Fruit fly (Drosophila melanogaster) whole organism, pupa: ENCODE measurements around the gene nrv2.

ENCODE experiments used
- CG10348 ChIP-seq: fragments of 200-800 bp; sonication (Bioruptor generic); IDR thresholded peaks from 2 replicates; pipeline ENCODE4 v1.3.6; 2022; ENCODE audit warnings: missing biosample characterization, missing genetic modification characterization
- CG12605 ChIP-seq: fragments of 200-800 bp; sonication (Bioruptor generic); IDR thresholded peaks from 2 replicates; pipeline ENCODE4 v1.3.6; 2022; ENCODE audit warnings: missing biosample characterization, missing genetic modification characterization
- CG13204 ChIP-seq: fragments of 200-800 bp; sonication (Bioruptor generic); optimal IDR thresholded peaks from 2 replicates; lab custom pipeline; 2018; ENCODE audit warnings: missing biosample characterization, mild to moderate bottlenecking, missing genetic modification characterization, moderate library complexity
- CG14655 ChIP-seq: fragments of 200-800 bp; sonication (Bioruptor generic); optimal IDR thresholded peaks from 3 replicates; lab custom pipeline; 2017; ENCODE audit warnings: mild to moderate bottlenecking, missing biosample characterization, missing genetic modification reagents, missing genetic modification characterization
- CG15710 ChIP-seq: fragments of 200-800 bp; sonication (Bioruptor generic); optimal IDR thresholded peaks from 2 replicates; lab custom pipeline; 2018; ENCODE audit warnings: missing biosample characterization, mild to moderate bottlenecking, missing genetic modification characterization, moderate library complexity
- CG17806 ChIP-seq: fragments of 200-800 bp; sonication (Bioruptor generic); optimal IDR thresholded peaks from 2 replicates; lab custom pipeline; 2018; ENCODE audit warnings: missing biosample characterization, mild to moderate bottlenecking, missing genetic modification characterization, moderate library complexity
- CG32121 ChIP-seq: fragments of 200-800 bp; sonication (Bioruptor generic); IDR thresholded peaks from 2 replicates; pipeline ENCODE4 v1.3.6; 2022; ENCODE audit warnings: missing biosample characterization, missing genetic modification characterization
- CG34367 ChIP-seq: fragments of 200-800 bp; sonication (Bioruptor generic); optimal IDR thresholded peaks from 2 replicates; lab custom pipeline; 2018; ENCODE audit warnings: missing biosample characterization, mild to moderate bottlenecking, missing genetic modification characterization
- CG4496 ChIP-seq: fragments of 200-800 bp; sonication (Bioruptor generic); IDR thresholded peaks from 3 replicates; pipeline ENCODE4 v1.3.6; 2022; ENCODE audit warnings: missing biosample characterization, missing genetic modification characterization
- CG8159 ChIP-seq: fragments of 200-800 bp; sonication (Bioruptor generic); optimal IDR thresholded peaks from 3 replicates; lab custom pipeline; 2018; ENCODE audit warnings: missing biosample characterization, mild to moderate bottlenecking, missing genetic modification characterization, moderate library complexity
- CG8301 ChIP-seq: fragments of 200-800 bp; sonication (Bioruptor generic); optimal IDR thresholded peaks from 2 replicates; lab custom pipeline; 2018; ENCODE audit warnings: missing biosample characterization, mild to moderate bottlenecking, missing genetic modification characterization
- CG9948 ChIP-seq: fragments of 200-800 bp; sonication (Bioruptor generic); optimal IDR thresholded peaks from 2 replicates; lab custom pipeline; 2018; ENCODE audit warnings: missing biosample characterization, mild to moderate bottlenecking, missing genetic modification characterization, moderate library complexity
- D1 ChIP-seq: fragments of 200-800 bp; sonication (Bioruptor generic); optimal IDR thresholded peaks from 2 replicates; lab custom pipeline; 2018; ENCODE audit warnings: missing biosample characterization, mild to moderate bottlenecking, missing genetic modification characterization, moderate library complexity
- EcR ChIP-seq: fragments of 200-800 bp; sonication (Bioruptor generic); optimal IDR thresholded peaks from 3 replicates; lab custom pipeline; 2019; ENCODE audit warnings: missing biosample characterization, missing genetic modification characterization, mild to moderate bottlenecking, moderate library complexity, missing genetic modification reagents
- Ets98B ChIP-seq: fragments of 200-800 bp; sonication (Bioruptor generic); IDR thresholded peaks from 2 replicates; pipeline ENCODE4 v1.3.6; 2022; ENCODE audit warnings: missing biosample characterization, missing genetic modification characterization
- Pif1A ChIP-seq: fragments of 200-800 bp; sonication (Bioruptor generic); optimal IDR thresholded peaks from 3 replicates; lab custom pipeline; 2016; ENCODE audit warnings: missing biosample characterization, missing genetic modification characterization
- Pif1B ChIP-seq: fragments of 200-800 bp; sonication (Bioruptor generic); optimal IDR thresholded peaks from 3 replicates; lab custom pipeline; 2016; ENCODE audit warnings: missing biosample characterization, missing genetic modification characterization
- Snoo ChIP-seq: fragments of 200-800 bp; sonication (Bioruptor generic); optimal IDR thresholded peaks from 3 replicates; lab custom pipeline; 2017; ENCODE audit warnings: missing biosample characterization, mild to moderate bottlenecking, missing genetic modification characterization, inconsistent platforms
- fd96Ca ChIP-seq: fragments of 200-800 bp; sonication (Bioruptor generic); IDR thresholded peaks from 3 replicates; pipeline ENCODE4 v1.3.6; 2022; ENCODE audit warnings: missing biosample characterization, missing genetic modification characterization
- gl ChIP-seq: fragments of 200-800 bp; sonication (Bioruptor generic); optimal IDR thresholded peaks from 2 replicates; lab custom pipeline; 2018; ENCODE audit warnings: missing biosample characterization, mild to moderate bottlenecking, missing genetic modification characterization
- rn ChIP-seq: fragments of 200-800 bp; sonication (Bioruptor generic); IDR thresholded peaks from 2 replicates; pipeline ENCODE4 v1.3.6; 2022; ENCODE audit warnings: missing biosample characterization, missing genetic modification characterization

The nrv2 gene

DNA sequence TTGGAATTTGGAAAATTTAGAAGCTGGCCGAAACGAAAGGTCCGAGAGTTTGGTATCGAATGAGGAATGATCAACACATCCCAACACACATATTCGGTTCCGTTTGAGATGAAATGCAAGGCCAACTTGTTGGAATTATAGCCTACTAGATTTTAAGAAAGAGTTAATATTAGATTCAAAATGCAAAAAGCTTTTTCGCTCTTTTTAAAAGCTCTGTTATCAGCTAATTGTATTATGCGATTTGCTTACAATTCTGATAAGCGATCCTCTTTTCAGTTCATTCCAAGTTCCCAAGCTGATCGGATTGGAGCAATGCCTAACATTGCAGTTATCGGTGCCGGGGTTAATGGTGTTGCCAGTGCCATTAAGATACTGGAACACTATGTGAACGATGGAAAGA lies 4.1 kb upstream of the nrv2 start, which contains the start of the genes CG17377 and Daao2:
TSS of gene CG17377 (minus strand) at position 101 of the 400 bp plus-strand sequence.
TSS of gene Daao2 (plus strand) at position 272 of the 400 bp plus-strand sequence.
- TF ChIP-seq CG12605 (GFP tag; lab: Robert Waterston, UW) (no peak), CG13204 (GFP tag; lab: Kevin White, UChicago) (no peak), Ets98B (GFP tag; lab: Robert Waterston, UW) (no peak), CG34367 (tag; lab: Kevin White, UChicago) (no peak), EcR (GFP tag; lab: Kevin White, UChicago) (no peak), CG8301 (tag; lab: Kevin White, UChicago) (no peak), Pif1B (no peak), CG32121 (GFP tag; lab: Robert Waterston, UW) (no peak), Pif1A (GFP tag; lab: Kevin White, UChicago) (no peak), CG9948 (tag; lab: Kevin White, UChicago) (no peak), rn (GFP tag; lab: Robert Waterston, UW) (no peak), CG8159 (tag; lab: Kevin White, UChicago) (no peak), CG10348 (GFP tag; lab: Robert Waterston, UW) (no peak), CG14655 (GFP tag; lab: Kevin White, UChicago) (no peak), CG17806 (no peak), CG15710 (tag; lab: Kevin White, UChicago) (no peak), gl (tag; lab: Kevin White, UChicago) (no peak), CG4496 (GFP tag; lab: Robert Waterston, UW) (no peak)

DNA sequence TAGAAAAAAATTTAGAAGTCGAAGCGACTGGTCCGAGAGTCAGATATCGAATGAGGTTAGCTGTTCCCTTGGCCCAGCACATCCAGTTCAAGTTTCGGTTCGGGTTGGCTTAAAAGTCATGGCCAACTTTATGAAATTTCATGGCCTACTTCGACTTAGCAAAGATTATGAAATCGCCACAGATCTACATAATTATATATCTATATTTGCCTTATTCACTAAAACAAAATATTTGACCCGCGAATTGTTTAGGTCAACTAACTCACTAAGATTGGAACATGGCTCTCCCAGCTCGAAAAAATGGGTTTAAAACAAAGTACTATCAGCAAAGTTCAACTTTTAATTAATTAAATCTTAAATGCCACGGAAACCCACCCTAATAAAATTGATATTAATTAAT lies 2.1 kb upstream of the nrv2 start, which contains the start of gene CG17376:
TSS of gene CG17376 (minus strand) at position 101 of the 400 bp plus-strand sequence.
- no peak for TF ChIP-seq rn (GFP tag; lab: Robert Waterston, UW)
- TF ChIP-seq D1 (tag; lab: Kevin White, UChicago), result no peak
- TF ChIP-seq CG15710 (tag; lab: Kevin White, UChicago), result no peak
- TF ChIP-seq fd96Ca, result no peak
- no peak for TF ChIP-seq CG34367 (tag; lab: Kevin White, UChicago)
- TF ChIP-seq CG8301 (tag; lab: Kevin White, UChicago), result no peak
- TF ChIP-seq Ets98B (GFP tag; lab: Robert Waterston, UW), result no peak
- TF ChIP-seq CG8159 (tag; lab: Kevin White, UChicago), result no peak
- TF ChIP-seq gl (tag; lab: Kevin White, UChicago), result no peak
- no peak for TF ChIP-seq Pif1B
- no peak for TF ChIP-seq CG10348 (GFP tag; lab: Robert Waterston, UW)
- TF ChIP-seq CG13204 (GFP tag; lab: Kevin White, UChicago), result no peak
- no peak for TF ChIP-seq EcR (GFP tag; lab: Kevin White, UChicago)
- TF ChIP-seq Pif1A (GFP tag; lab: Kevin White, UChicago), result no peak
- TF ChIP-seq Snoo (tag; lab: Kevin White, UChicago), result no peak
- no peak for TF ChIP-seq CG9948 (tag; lab: Kevin White, UChicago)

DNA sequence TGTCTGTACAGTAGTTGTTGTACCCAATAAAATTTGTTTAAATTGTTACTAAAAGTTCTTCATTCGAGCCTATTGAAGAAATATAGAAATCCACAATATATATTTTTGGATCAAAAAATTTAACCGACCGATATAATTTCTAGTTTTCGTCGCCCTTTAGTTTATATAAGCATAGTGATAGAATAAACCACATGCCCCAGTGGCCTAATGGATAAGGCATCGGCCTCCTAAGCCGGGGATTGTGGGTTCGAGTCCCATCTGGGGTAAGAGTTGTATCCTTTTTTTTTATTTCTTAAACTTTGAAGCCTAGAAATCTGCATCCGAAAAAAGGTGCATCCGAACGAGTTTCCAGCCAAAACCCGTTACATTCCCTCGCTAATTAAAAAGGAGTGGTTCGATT lies 889 bp upstream of the nrv2 start:
- TF ChIP-seq Ets98B (GFP tag; lab: Robert Waterston, UW), result no peak
- no peak for TF ChIP-seq Snoo (tag; lab: Kevin White, UChicago)
- TF ChIP-seq rn (GFP tag; lab: Robert Waterston, UW), result no peak
- no peak for TF ChIP-seq CG10348 (GFP tag; lab: Robert Waterston, UW)
- TF ChIP-seq CG34367 (tag; lab: Kevin White, UChicago), result no peak
- no peak for TF ChIP-seq CG9948 (tag; lab: Kevin White, UChicago)
- no peak for TF ChIP-seq CG4496 (GFP tag; lab: Robert Waterston, UW)
- TF ChIP-seq fd96Ca, result no peak
- TF ChIP-seq CG8159 (tag; lab: Kevin White, UChicago), result no peak
- TF ChIP-seq gl (tag; lab: Kevin White, UChicago), result no peak
- no peak for TF ChIP-seq CG32121 (GFP tag; lab: Robert Waterston, UW)
- no peak for TF ChIP-seq CG12605 (GFP tag; lab: Robert Waterston, UW)
- no peak for TF ChIP-seq CG14655 (GFP tag; lab: Kevin White, UChicago)
- TF ChIP-seq CG13204 (GFP tag; lab: Kevin White, UChicago), result no peak
- TF ChIP-seq, all 21 proteins: peak for 0

DNA sequence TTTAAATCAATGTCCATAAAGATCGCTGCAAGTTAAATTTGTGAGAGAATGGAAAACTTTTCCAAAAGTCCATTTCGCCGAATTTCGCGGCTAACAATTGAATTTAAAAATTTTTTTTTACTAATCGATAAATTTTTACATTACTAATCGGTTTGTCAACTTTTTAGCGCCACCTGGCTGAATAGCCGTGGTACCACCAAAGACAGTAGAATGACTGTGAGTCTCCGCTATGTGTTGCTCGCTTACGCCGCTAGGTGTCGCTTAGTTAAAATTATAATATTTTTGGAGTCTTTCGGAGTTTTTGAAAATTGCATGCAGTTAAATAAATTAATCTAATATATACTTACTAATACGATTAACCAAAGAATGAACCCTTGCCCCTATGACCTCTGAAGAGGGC lies 1.3 kb downstream of the nrv2 start:
- TF ChIP-seq CG15710 (tag; lab: Kevin White, UChicago) (no peak), D1 (tag; lab: Kevin White, UChicago) (peak; percentile 27), CG12605 (GFP tag; lab: Robert Waterston, UW) (no peak)
- TF ChIP-seq, all 21 proteins: peak for 1

DNA sequence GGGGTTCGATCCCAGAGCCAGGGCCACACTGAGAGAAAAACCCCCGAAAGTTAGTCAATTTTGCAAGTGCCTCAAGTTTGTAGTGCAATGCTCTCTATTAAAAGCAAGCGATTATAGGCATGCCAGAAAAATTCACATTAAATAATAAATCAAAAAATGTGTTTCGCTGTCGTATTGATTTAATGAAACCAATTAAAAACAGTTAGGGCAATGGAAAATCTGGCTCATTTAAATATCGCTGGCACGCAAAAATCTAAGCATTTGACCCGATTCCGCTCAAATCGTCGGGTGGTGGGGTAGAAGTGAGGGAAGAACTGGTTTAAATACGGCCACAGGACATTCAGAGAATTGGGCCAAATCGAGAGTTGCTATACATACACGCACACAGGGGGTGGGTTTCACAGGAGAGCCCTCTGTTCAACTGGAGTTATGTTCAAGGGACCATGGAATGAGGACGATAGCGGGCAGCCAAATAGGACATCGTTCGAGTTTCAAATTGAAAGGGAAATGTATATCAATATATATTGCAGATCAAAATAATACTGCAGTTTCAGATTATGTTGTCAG lies 3.6 kb downstream of the nrv2 start:
- TF ChIP-seq CG32121 (GFP tag; lab: Robert Waterston, UW) (peak; percentile 33; the same call in 1 of the 2 replicates), CG12605 (GFP tag; lab: Robert Waterston, UW) (no peak)
- TF ChIP-seq, all 21 proteins: peak for 1

DNA sequence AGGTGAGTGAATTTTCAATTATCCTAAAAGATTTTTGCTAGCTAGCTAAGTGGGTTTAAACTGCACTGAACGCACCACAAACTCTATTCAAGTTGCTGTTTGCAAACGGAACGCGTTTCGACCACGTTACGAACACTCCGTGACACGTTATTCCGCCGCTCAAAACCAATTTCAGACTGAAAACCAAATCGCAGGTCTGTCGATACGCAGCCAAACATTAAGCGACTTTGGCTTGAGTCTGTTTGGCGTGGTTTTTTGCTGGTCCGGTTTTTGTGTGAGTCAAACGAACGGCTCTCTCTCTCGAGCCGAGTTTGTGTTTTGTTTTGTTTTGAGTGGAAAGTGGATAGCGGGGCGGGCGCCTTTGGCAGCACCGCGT lies 4.3 kb downstream of the nrv2 start:
- no peak for TF ChIP-seq CG17806
- no peak for TF ChIP-seq CG32121 (GFP tag; lab: Robert Waterston, UW)
- TF ChIP-seq Pif1A (GFP tag; lab: Kevin White, UChicago), result no peak
- no peak for TF ChIP-seq CG12605 (GFP tag; lab: Robert Waterston, UW)
- TF ChIP-seq CG4496 (GFP tag; lab: Robert Waterston, UW), result no peak
- TF ChIP-seq CG10348 (GFP tag; lab: Robert Waterston, UW), result no peak
- no peak for TF ChIP-seq Pif1B
- no peak for TF ChIP-seq fd96Ca
- no peak for TF ChIP-seq CG15710 (tag; lab: Kevin White, UChicago)
- no peak for TF ChIP-seq CG34367 (tag; lab: Kevin White, UChicago)
- TF ChIP-seq CG8159 (tag; lab: Kevin White, UChicago), result no peak
- TF ChIP-seq Ets98B (GFP tag; lab: Robert Waterston, UW), result no peak
- TF ChIP-seq CG9948 (tag; lab: Kevin White, UChicago), result no peak
- no peak for TF ChIP-seq CG14655 (GFP tag; lab: Kevin White, UChicago)
- TF ChIP-seq D1 (tag; lab: Kevin White, UChicago), result no peak
- TF ChIP-seq Snoo (tag; lab: Kevin White, UChicago), result no peak
- no peak for TF ChIP-seq gl (tag; lab: Kevin White, UChicago)
- no peak for TF ChIP-seq CG8301 (tag; lab: Kevin White, UChicago)
- TF ChIP-seq rn (GFP tag; lab: Robert Waterston, UW), result no peak
- TF ChIP-seq, all 21 proteins: peak for 0
